Worm (Caenorhabditis elegans) whole organism, young adult: ENCODE data around the gene C06G4.6.
"Not testable (repeated sequence)": the region's sequence is repeated elsewhere in the genome, so short reads cannot be mapped to it uniquely, and the experiment has no call there.

Source experiments
- bed-2 ChIP-seq: fragments of 200-800 bp; sonication (Bioruptor generic); IDR thresholded peaks from 2 replicates; pipeline ENCODE4 v1.3.6; 2022; ENCODE audit warnings: missing genetic modification reagents, missing genetic modification characterization, missing compliant biosample characterization
- nhr-80 ChIP-seq: sonication (generic microtip); optimal IDR thresholded peaks from 2 replicates; lab custom pipeline; 2016; ENCODE audit warnings: missing genetic modification characterization, missing compliant biosample characterization

DNA sequence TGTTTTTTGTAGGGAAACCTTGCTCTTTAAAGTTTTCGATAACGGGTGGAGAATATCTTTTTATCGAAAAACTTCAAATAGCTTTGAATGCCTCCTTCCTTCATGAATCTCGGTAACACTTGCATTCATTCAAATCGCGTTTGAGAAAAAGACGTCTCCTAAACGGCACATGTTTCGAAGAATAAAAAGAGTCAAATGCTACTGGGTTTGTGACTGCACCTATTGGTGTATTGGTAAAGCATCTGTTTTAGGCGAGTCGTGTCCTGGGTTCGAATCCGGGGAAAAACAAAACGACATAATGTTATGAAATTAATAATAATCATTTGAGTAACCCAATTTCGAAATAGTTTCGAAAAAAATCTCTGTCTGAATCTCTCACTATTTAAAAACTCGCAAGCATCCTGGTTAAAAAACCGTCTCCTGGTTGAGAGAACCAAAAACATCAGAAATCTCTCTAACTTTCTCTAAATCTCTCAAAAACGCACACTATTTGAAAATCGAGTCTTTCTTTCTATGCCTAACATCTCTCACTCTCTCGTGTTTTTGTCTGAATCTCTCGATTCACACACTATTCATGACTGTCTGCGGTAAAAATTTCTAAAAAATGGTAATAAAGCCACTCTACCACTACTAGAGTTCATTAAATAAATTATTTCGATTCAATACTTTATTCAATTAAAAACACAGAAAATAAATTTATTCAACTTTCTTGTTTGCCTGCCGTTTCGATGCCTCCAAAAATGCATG lies 38.1 kb upstream of the C06G4.6 start:
- TF ChIP-seq bed-2 (GFP tag; lab: Robert Waterston, UW); nhr-80: not testable (repeated sequence)
